Fruit fly (Drosophila melanogaster) Kc167 (cell line): ENCODE measurements around the gene Afti.

Source experiments
- Myc ChIP-seq: fragments of >200 bp; optimal IDR thresholded peaks from 2 replicates; lab custom pipeline; 2017; ENCODE audit warnings: missing external identifiers
- h ChIP-seq: fragments of >200 bp; optimal IDR thresholded peaks from 3 replicates; lab custom pipeline; 2018; ENCODE audit warnings: missing external identifiers

dm6 chr3R:14294397-14295018, 32.0 kb downstream of the Afti start:
- TF ChIP-seq h (lab: Kevin White, UChicago) (no peak), Myc (no peak)
